Fruit fly (Drosophila melanogaster) whole organism, wandering third instar larva: Measurements from ENCODE around the gene DENR.

Source experiments
- Abd-B ChIP-seq: fragments of >200 bp; optimal IDR thresholded peaks from 2 replicates; lab custom pipeline; 2017; ENCODE audit warnings: missing biosample characterization, missing genetic modification characterization
- CG32264 ChIP-seq: fragments of 200-800 bp; sonication (Bioruptor generic); optimal IDR thresholded peaks from 2 replicates; lab custom pipeline; 2016; ENCODE audit warnings: missing biosample characterization, missing genetic modification characterization
- CG9705 ChIP-seq: fragments of 200-800 bp; sonication (Bioruptor generic); optimal IDR thresholded peaks from 2 replicates; lab custom pipeline; 2018; ENCODE audit warnings: missing biosample characterization, mild to moderate bottlenecking, missing genetic modification characterization
- CrebA ChIP-seq: fragments of 200-800 bp; sonication (Bioruptor generic); optimal IDR thresholded peaks from 2 replicates; lab custom pipeline; 2016; ENCODE audit warnings: missing biosample characterization, mild to moderate bottlenecking, missing genetic modification characterization, borderline replicate concordance
- Dfd ChIP-seq: fragments of >200 bp; optimal IDR thresholded peaks from 2 replicates; lab custom pipeline; 2017; ENCODE audit warnings: missing biosample characterization, missing genetic modification characterization
- Dif ChIP-seq: fragments of 200-275, 200-300 bp; sonication (Bioruptor generic); optimal IDR thresholded peaks from 2 replicates; lab custom pipeline; 2018; ENCODE audit warnings: missing biosample characterization, missing genetic modification characterization; ENCODE audit not compliant: partially characterized antibody
- GATAd ChIP-seq: sonication (Bioruptor generic); optimal IDR thresholded peaks from 2 replicates; lab custom pipeline; 2016; ENCODE audit warnings: missing biosample characterization, missing genetic modification characterization
- HLH106 ChIP-seq: fragments of 200-800 bp; optimal IDR thresholded peaks from 3 replicates; lab custom pipeline; 2019; ENCODE audit warnings: missing biosample characterization, mild to moderate bottlenecking, missing genetic modification characterization, moderate library complexity
- Hnf4 ChIP-seq: fragments of 200-800 bp; sonication (Bioruptor generic); optimal IDR thresholded peaks from 2 replicates; lab custom pipeline; 2016; ENCODE audit warnings: missing biosample characterization, mild to moderate bottlenecking, missing genetic modification characterization
- Hr78 ChIP-seq: fragments of >200 bp; optimal IDR thresholded peaks from 2 replicates; lab custom pipeline; 2017; ENCODE audit warnings: missing biosample characterization, missing genetic modification characterization
- Hr83 ChIP-seq: fragments of 200-300 bp; sonication (Bioruptor generic); optimal IDR thresholded peaks from 2 replicates; lab custom pipeline; 2016; ENCODE audit warnings: missing biosample characterization, mild to moderate bottlenecking, missing genetic modification characterization, moderate library complexity; ENCODE audit not compliant: poor library complexity, severe bottlenecking
- Jra ChIP-seq: sonication (Bioruptor generic); optimal IDR thresholded peaks from 2 replicates; lab custom pipeline; 2016; ENCODE audit warnings: missing biosample characterization, missing genetic modification characterization
- Mio ChIP-seq: sonication (Bioruptor generic); optimal IDR thresholded peaks from 2 replicates; lab custom pipeline; 2016; ENCODE audit warnings: missing biosample characterization, missing genetic modification characterization
- Myc ChIP-seq: fragments of >200 bp; optimal IDR thresholded peaks from 2 replicates; lab custom pipeline; 2017
- N ChIP-seq: fragments of >200 bp; optimal IDR thresholded peaks from 2 replicates; lab custom pipeline; 2018; ENCODE audit warnings: missing biosample characterization, missing external identifiers, missing genetic modification characterization
- OdsH ChIP-seq: fragments of 200-800 bp; sonication (Bioruptor generic); optimal IDR thresholded peaks from 2 replicates; lab custom pipeline; 2016; ENCODE audit warnings: missing biosample characterization, mild to moderate bottlenecking, missing genetic modification characterization
- Rel ChIP-seq, 2 experiments: fragments of 200-800 bp; sonication (Bioruptor generic) in 1 of 2; optimal IDR thresholded peaks; 2 replicates in 1 of 2; 3 replicates in 1 of 2; lab custom pipeline; 2016 to 2019; ENCODE audit warnings: mild to moderate bottlenecking in 2 of 2, missing biosample characterization in 2 of 2, missing genetic modification characterization in 2 of 2, moderate library complexity in 1 of 2
- Sp1 ChIP-seq: fragments of 200-800 bp; sonication (Bioruptor generic); optimal IDR thresholded peaks from 3 replicates; lab custom pipeline; 2019; ENCODE audit warnings: missing biosample characterization, mild to moderate bottlenecking, missing genetic modification characterization, moderate library complexity
- br ChIP-seq: fragments of 200-800 bp; sonication (Bioruptor generic); optimal IDR thresholded peaks from 2 replicates; lab custom pipeline; 2016; ENCODE audit warnings: missing biosample characterization, missing genetic modification characterization
- dl ChIP-seq, 2 experiments: fragments of 175-275, 200-275 bp in 1 of 2; fragments of 200-275 bp in 1 of 2; sonication (Bioruptor generic); optimal IDR thresholded peaks; lab custom pipeline; 2018; ENCODE audit warnings: mild to moderate bottlenecking in 2 of 2, missing biosample characterization in 2 of 2, missing genetic modification characterization in 2 of 2, moderate library complexity in 2 of 2; ENCODE audit not compliant: partially characterized antibody in 2 of 2, insufficient read depth in 1 of 2
- dmrt93B ChIP-seq: fragments of 200-800 bp; sonication (Bioruptor generic); optimal IDR thresholded peaks from 2 replicates; lab custom pipeline; 2018; ENCODE audit warnings: missing biosample characterization, mild to moderate bottlenecking, missing genetic modification characterization
- ey ChIP-seq: fragments of 200-800 bp; sonication (Bioruptor generic); optimal IDR thresholded peaks from 2 replicates; lab custom pipeline; 2016; ENCODE audit warnings: missing biosample characterization, missing genetic modification characterization
- foxo ChIP-seq, 2 experiments: fragments of 200-800 bp; sonication (Bioruptor generic); optimal IDR thresholded peaks; 2 replicates in 1 of 2; 3 replicates in 1 of 2; lab custom pipeline; 2016 to 2017; ENCODE audit warnings: missing biosample characterization in 2 of 2, missing genetic modification characterization in 2 of 2
- fru ChIP-seq: fragments of 200-800 bp; sonication (Bioruptor generic); optimal IDR thresholded peaks from 3 replicates; lab custom pipeline; 2016; ENCODE audit warnings: missing biosample characterization, mild to moderate bottlenecking, missing genetic modification characterization
- h ChIP-seq: fragments of 200-800 bp; sonication (Bioruptor generic); optimal IDR thresholded peaks from 3 replicates; lab custom pipeline; 2016; ENCODE audit warnings: missing biosample characterization, mild to moderate bottlenecking, missing genetic modification characterization
- jim ChIP-seq: fragments of 175-275, 200-325 bp; sonication (Bioruptor generic); optimal IDR thresholded peaks from 2 replicates; lab custom pipeline; 2016; ENCODE audit warnings: missing biosample characterization, mild to moderate bottlenecking, missing genetic modification characterization
- lola ChIP-seq: fragments of >200 bp; optimal IDR thresholded peaks from 2 replicates; lab custom pipeline; 2017; ENCODE audit warnings: missing biosample characterization, missing genetic modification characterization
- psq ChIP-seq: fragments of 200-800 bp; sonication (Bioruptor generic); optimal IDR thresholded peaks from 3 replicates; lab custom pipeline; 2017; ENCODE audit warnings: missing biosample characterization, mild to moderate bottlenecking, missing genetic modification characterization, moderate library complexity
- rgr ChIP-seq: fragments of 200-800 bp; sonication (Bioruptor generic); optimal IDR thresholded peaks from 3 replicates; lab custom pipeline; 2016; ENCODE audit warnings: missing biosample characterization, mild to moderate bottlenecking, missing genetic modification characterization
- sage ChIP-seq: fragments of 200-800 bp; sonication (Bioruptor generic); optimal IDR thresholded peaks from 2 replicates; lab custom pipeline; 2016; ENCODE audit warnings: missing biosample characterization, mild to moderate bottlenecking, missing genetic modification characterization
- tai ChIP-seq: sonication (Bioruptor generic); optimal IDR thresholded peaks from 2 replicates; lab custom pipeline; 2016; ENCODE audit warnings: missing biosample characterization, missing genetic modification characterization
- usp ChIP-seq: fragments of >200 bp; optimal IDR thresholded peaks from 2 replicates; lab custom pipeline; 2017; ENCODE audit warnings: missing biosample characterization, missing genetic modification characterization
- woc ChIP-seq: sonication (Bioruptor generic); optimal IDR thresholded peaks from 2 replicates; lab custom pipeline; 2016; ENCODE audit warnings: missing biosample characterization, mild to moderate bottlenecking, missing genetic modification characterization

Gene DENR

DNA sequence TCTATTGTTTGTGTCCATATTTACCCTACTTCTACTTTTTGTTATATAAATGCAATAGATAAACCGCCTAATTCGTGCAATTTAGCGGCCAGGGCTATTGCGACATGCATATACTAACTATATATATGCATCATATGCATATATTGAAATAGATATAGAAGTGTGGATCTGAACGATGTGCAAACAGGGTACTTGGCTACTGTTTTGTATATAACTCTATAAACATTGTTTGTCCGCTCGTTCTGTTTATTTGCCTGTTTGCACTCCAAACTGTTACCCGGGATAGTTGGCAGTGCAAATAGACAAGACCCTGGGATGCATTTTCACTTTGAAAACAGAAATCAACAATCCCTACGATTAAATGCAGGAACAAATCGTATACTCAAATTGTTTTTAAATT is 6.7 kb upstream of the DENR start:
- no peak for TF ChIP-seq fru
- TF ChIP-seq Jra (GFP tag; lab: Kevin White, UChicago) = no peak
- TF ChIP-seq Hr83 = no peak
- TF ChIP-seq woc (GFP tag; lab: Kevin White, UChicago) = no peak
- no peak for TF ChIP-seq br (GFP tag; lab: Kevin White, UChicago)
- TF ChIP-seq CrebA (GFP tag; lab: Kevin White, UChicago) = no peak
- TF ChIP-seq h (GFP tag; lab: Kevin White, UChicago) = no peak
- TF ChIP-seq Sp1 (GFP tag; lab: Kevin White, UChicago) = no peak
- no peak for TF ChIP-seq Rel (GFP tag; optimal IDR thresholded peaks at IDR 0.05; lab: Kevin White, UChicago)
- TF ChIP-seq Rel (tag; optimal IDR thresholded peaks at IDR 0.05; lab: Kevin White, UChicago) = no peak
- no peak for TF ChIP-seq Dfd (GFP tag; lab: Kevin White, UChicago)
- no peak for TF ChIP-seq sage
- no peak for TF ChIP-seq GATAd (GFP tag; lab: Kevin White, UChicago)
- no peak for TF ChIP-seq foxo (GFP tag; optimal IDR thresholded peaks at IDR 0.05; lab: Kevin White, UChicago)
- no peak for TF ChIP-seq N

DNA sequence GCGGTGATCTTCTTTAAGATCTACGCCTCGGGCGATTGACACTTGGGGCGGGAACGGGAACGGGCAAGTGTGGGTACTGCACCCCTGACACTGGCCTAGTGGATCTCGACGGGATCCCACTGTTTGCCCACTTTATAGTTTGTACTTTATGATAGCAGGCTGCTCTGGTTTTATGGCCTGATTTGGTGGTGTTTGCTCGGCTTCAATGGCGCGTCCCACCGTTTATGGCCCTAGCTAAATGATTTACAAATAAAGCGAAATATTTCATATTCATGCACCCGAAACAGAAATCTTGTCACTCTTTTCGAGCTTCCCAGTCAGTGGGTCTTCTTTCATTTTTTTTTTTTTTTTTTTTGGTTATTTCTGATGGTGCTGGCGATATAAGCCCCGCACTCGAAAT is 4.2 kb upstream of the DENR start:
- TF ChIP-seq rgr = no peak
- no peak for TF ChIP-seq CG9705 (GFP tag; lab: Kevin White, UChicago)
- TF ChIP-seq lola (GFP tag; lab: Kevin White, UChicago) = no peak
- TF ChIP-seq jim (GFP tag; lab: Kevin White, UChicago) = no peak
- TF ChIP-seq woc (GFP tag; lab: Kevin White, UChicago) = no peak
- TF ChIP-seq Jra (GFP tag; lab: Kevin White, UChicago) = no peak
- TF ChIP-seq fru = no peak
- no peak for TF ChIP-seq HLH106 (tag; lab: Kevin White, UChicago)
- no peak for TF ChIP-seq tai (GFP tag; lab: Kevin White, UChicago)
- TF ChIP-seq dmrt93B (GFP tag; lab: Kevin White, UChicago) = no peak
- no peak for TF ChIP-seq Hr83
- TF ChIP-seq N = no peak
- TF ChIP-seq psq (GFP tag; lab: Kevin White, UChicago) = no peak
- TF ChIP-seq Dif = no peak
- no peak for TF ChIP-seq Abd-B (GFP tag; lab: Kevin White, UChicago)
- no peak for TF ChIP-seq Hr78
- TF ChIP-seq OdsH (GFP tag; lab: Kevin White, UChicago) = no peak
- TF ChIP-seq Mio (GFP tag; lab: Kevin White, UChicago) = no peak
- no peak for TF ChIP-seq dl (GFP tag; optimal IDR thresholded peaks at IDR 0.05; lab: Kevin White, UChicago; ENCODE audit: insufficient read depth in 1 of 2, partially characterized antibody in 2 of 2)

dm6 chrX:16889510-16889909 is 3.1 kb upstream of the DENR start, which contains the start of gene CG13002:
TSS of gene CG13002 (plus strand) at chrX:16889810.
- no peak for TF ChIP-seq Jra (GFP tag; lab: Kevin White, UChicago)
- TF ChIP-seq rgr = no peak
- TF ChIP-seq CG32264 (GFP tag; lab: Kevin White, UChicago) = no peak
- TF ChIP-seq lola (GFP tag; lab: Kevin White, UChicago) = no peak
- no peak for TF ChIP-seq br (GFP tag; lab: Kevin White, UChicago)
- TF ChIP-seq Dif = no peak
- no peak for TF ChIP-seq dmrt93B (GFP tag; lab: Kevin White, UChicago)
- no peak for TF ChIP-seq Myc
- no peak for TF ChIP-seq N
- no peak for TF ChIP-seq Abd-B (GFP tag; lab: Kevin White, UChicago)
- TF ChIP-seq ey (GFP tag; lab: Kevin White, UChicago) = no peak
- no peak for TF ChIP-seq tai (GFP tag; lab: Kevin White, UChicago)
- no peak for TF ChIP-seq h (GFP tag; lab: Kevin White, UChicago)
- no peak for TF ChIP-seq psq (GFP tag; lab: Kevin White, UChicago)

dm6 chrX:16884280-16884679 is 2.1 kb downstream of the DENR start, which contains the start of the genes Nprl2 and Polr3I:
TSS of gene Nprl2 (minus strand) at chrX:16884365.
TSS of gene Polr3I (plus strand) at chrX:16884581.
- TF ChIP-seq HLH106 (tag; lab: Kevin White, UChicago) (no peak), foxo (GFP tag; optimal IDR thresholded peaks at IDR 0.05; lab: Kevin White, UChicago) (no peak), woc (GFP tag; lab: Kevin White, UChicago) (no peak), CG9705 (GFP tag; lab: Kevin White, UChicago) (no peak), usp (no peak), CrebA (GFP tag; lab: Kevin White, UChicago) (no peak), Dif (no peak), Hnf4 (GFP tag; lab: Kevin White, UChicago) (no peak), N (no peak), Rel (GFP tag; optimal IDR thresholded peaks at IDR 0.05; lab: Kevin White, UChicago) (no peak), Rel (tag; optimal IDR thresholded peaks at IDR 0.05; lab: Kevin White, UChicago) (no peak), Abd-B (GFP tag; lab: Kevin White, UChicago) (no peak), psq (GFP tag; lab: Kevin White, UChicago) (no peak)
